Worm (Caenorhabditis elegans): ENCODE data around the gene dpy-2.

ce11 chrII:6682918-6683317 is 31.2 kb upstream of the dpy-2 start:
- TF ChIP-seq ets-4 (tag; optimal IDR thresholded peaks at IDR 0.05) (no peak), pqm-1 (tag; optimal IDR thresholded peaks at IDR 0.05) (no peak), ceh-9 (tag; optimal IDR thresholded peaks at IDR 0.05) (no peak), F13H6.1 (tag; optimal IDR thresholded peaks at IDR 0.05) (no peak), sdc-2 (tag; optimal IDR thresholded peaks at IDR 0.05) (no peak)
